Worm (Caenorhabditis elegans) whole organism, L4 larva: ENCODE measurements around the gene srlf-12.

Experiments used
- F26F4.8 ChIP-seq: fragments of 200-800 bp; sonication (Bioruptor generic); conservative IDR thresholded peaks from 2 replicates; pipeline ENCODE4 v1.3.6; 2022; ENCODE audit warnings: missing genetic modification characterization, missing compliant biosample characterization
- Y105C5A.15 ChIP-seq: fragments of 200-800 bp; sonication (Bioruptor generic); IDR thresholded peaks from 2 replicates; pipeline ENCODE4 v1.3.6; 2022; ENCODE audit warnings: missing genetic modification characterization, missing compliant biosample characterization
- Y48G9A.11 ChIP-seq: fragments of 200-800 bp; sonication (Bioruptor generic); IDR thresholded peaks from 2 replicates; pipeline ENCODE4 v1.3.6; 2022; ENCODE audit warnings: missing genetic modification reagents, missing genetic modification characterization, missing compliant biosample characterization
- Y5F2A.4 ChIP-seq: fragments of 200-800 bp; sonication (Bioruptor generic); optimal IDR thresholded peaks from 2 replicates; lab custom pipeline; 2018; ENCODE audit warnings: mild to moderate bottlenecking, missing genetic modification characterization, missing compliant biosample characterization
- ZK546.5 ChIP-seq, 2 experiments: sonication (generic microtip); optimal IDR thresholded peaks; 2 replicates each; lab custom pipeline; 2017; ENCODE audit warnings: missing biosample characterization in 2 of 2, missing genetic modification characterization in 2 of 2
- aly-2 ChIP-seq: sonication (generic microtip); optimal IDR thresholded peaks from 2 replicates; lab custom pipeline; 2018; ENCODE audit warnings: missing biosample characterization, missing genetic modification characterization
- ama-1 ChIP-seq: fragments of 150-350 bp; optimal IDR thresholded peaks from 2 replicates; lab custom pipeline; 2014; ENCODE audit warnings: inconsistent platforms, mixed read lengths
- attf-4 ChIP-seq: sonication (generic microtip); optimal IDR thresholded peaks from 3 replicates; lab custom pipeline; 2017; ENCODE audit warnings: missing biosample characterization, missing genetic modification characterization
- ceh-28 ChIP-seq: fragments of 150-350 bp; optimal IDR thresholded peaks from 2 replicates; lab custom pipeline; 2014; ENCODE audit warnings: missing biosample characterization, missing genetic modification reagents, missing genetic modification characterization
- ceh-62 ChIP-seq: sonication (generic microtip); optimal IDR thresholded peaks from 2 replicates; lab custom pipeline; 2017; ENCODE audit warnings: missing biosample characterization, missing genetic modification characterization
- cey-2 ChIP-seq: sonication (generic microtip); optimal IDR thresholded peaks from 3 replicates; lab custom pipeline; 2017; ENCODE audit warnings: missing genetic modification characterization, mild to moderate bottlenecking, missing compliant biosample characterization, antibody characterized with exemption, borderline replicate concordance; ENCODE audit not compliant: insufficient read depth
- daf-8 ChIP-seq: fragments of 200-800 bp; sonication (Bioruptor generic); IDR thresholded peaks from 2 replicates; pipeline ENCODE4 v1.3.6; 2022; ENCODE audit warnings: missing genetic modification characterization, missing compliant biosample characterization
- dmd-6 ChIP-seq: fragments of 200-800 bp; sonication (Bioruptor generic); IDR thresholded peaks from 2 replicates; pipeline ENCODE4 v1.3.6; 2022; ENCODE audit warnings: missing genetic modification reagents, missing genetic modification characterization, missing compliant biosample characterization
- dmd-9 ChIP-seq: fragments of 200-800 bp; sonication (Bioruptor generic); IDR thresholded peaks from 2 replicates; pipeline ENCODE4 v1.3.6; 2022; ENCODE audit warnings: missing genetic modification reagents, missing genetic modification characterization, missing compliant biosample characterization
- duxl-1 ChIP-seq: sonication (generic microtip); optimal IDR thresholded peaks from 2 replicates; lab custom pipeline; 2016; ENCODE audit warnings: mild to moderate bottlenecking, missing genetic modification characterization, moderate library complexity, missing compliant biosample characterization; ENCODE audit not compliant: poor library complexity
- fkh-10 ChIP-seq: fragments of 150-350 bp; optimal IDR thresholded peaks from 2 replicates; lab custom pipeline; 2014; ENCODE audit warnings: missing biosample characterization, missing genetic modification reagents, missing genetic modification characterization
- gei-8 ChIP-seq: fragments of 200-800 bp; sonication (Bioruptor generic); optimal IDR thresholded peaks from 2 replicates; lab custom pipeline; 2018; ENCODE audit warnings: mild to moderate bottlenecking, missing genetic modification characterization, missing compliant biosample characterization
- jun-1 ChIP-seq: fragments of 150-350 bp; optimal IDR thresholded peaks from 2 replicates; lab custom pipeline; 2014; ENCODE audit warnings: missing biosample characterization, missing genetic modification reagents, missing genetic modification characterization
- mdl-1 ChIP-seq, 2 experiments: fragments of 150-350 bp in 1 of 2; sonication (generic microtip) in 1 of 2; optimal IDR thresholded peaks; 2 replicates each; lab custom pipeline; 2014 to 2017; ENCODE audit warnings: missing biosample characterization in 2 of 2, missing genetic modification characterization in 2 of 2
- nhr-111 ChIP-seq: fragments of 200-800 bp; sonication (Bioruptor generic); optimal IDR thresholded peaks from 2 replicates; lab custom pipeline; 2018; ENCODE audit warnings: mild to moderate bottlenecking, missing genetic modification characterization, missing compliant biosample characterization
- nhr-25 ChIP-seq: sonication (generic microtip); optimal IDR thresholded peaks from 2 replicates; lab custom pipeline; 2017; ENCODE audit warnings: missing genetic modification characterization, mild to moderate bottlenecking, missing compliant biosample characterization, antibody characterized with exemption, moderate library complexity, borderline replicate concordance; ENCODE audit not compliant: insufficient read depth
- nhr-42 ChIP-seq: fragments of 200-800 bp; sonication (Bioruptor generic); IDR thresholded peaks from 2 replicates; pipeline ENCODE4 v1.3.6; 2022; ENCODE audit warnings: missing genetic modification characterization, missing compliant biosample characterization
- nhr-48 ChIP-seq: sonication (generic microtip); optimal IDR thresholded peaks from 2 replicates; lab custom pipeline; 2016; ENCODE audit warnings: mild to moderate bottlenecking, missing genetic modification characterization, missing compliant biosample characterization
- nhr-76 ChIP-seq: fragments of 150-350 bp; optimal IDR thresholded peaks from 2 replicates; lab custom pipeline; 2014; ENCODE audit warnings: missing biosample characterization, missing genetic modification characterization
- pha-4 ChIP-seq, 2 experiments: fragments of 150-350 bp in 1 of 2; fragments of 200-800 bp in 1 of 2; sonication (Bioruptor generic) in 1 of 2; IDR thresholded peaks in 1 of 2; optimal IDR thresholded peaks in 1 of 2; 2 replicates each; pipeline versions ENCODE4 v1.3.6 to Lab custom; 2014 to 2022; ENCODE audit warnings: missing genetic modification characterization in 2 of 2, missing genetic modification reagents in 2 of 2, missing biosample characterization in 1 of 2, missing compliant biosample characterization in 1 of 2
- snpc-1.2 ChIP-seq: fragments of 200-800 bp; sonication (Bioruptor generic); IDR thresholded peaks from 2 replicates; pipeline ENCODE4 v1.3.6; 2022; ENCODE audit warnings: missing genetic modification reagents, missing genetic modification characterization, missing compliant biosample characterization
- tag-97 ChIP-seq: fragments of 200-800 bp; sonication (Bioruptor generic); IDR thresholded peaks from 2 replicates; pipeline ENCODE4 v1.3.6; 2022; ENCODE audit warnings: missing genetic modification characterization, missing compliant biosample characterization
- unc-130 ChIP-seq: sonication (generic microtip); optimal IDR thresholded peaks from 2 replicates; lab custom pipeline; 2016; ENCODE audit warnings: missing genetic modification reagents, missing genetic modification characterization, missing compliant biosample characterization
- unc-62 ChIP-seq, 3 experiments: fragments of 150-350 bp in 1 of 3; sonication (generic microtip); optimal IDR thresholded peaks in 2 of 3; peaks in 1 of 3; 1 replicate in 1 of 3; 2 replicates in 2 of 3; lab custom pipeline; 2014 to 2017; ENCODE audit warnings: missing biosample characterization in 3 of 3, missing genetic modification characterization in 3 of 3, missing genetic modification reagents in 3 of 3, missing genotype in 1 of 3
- vab-7 ChIP-seq: fragments of 200-800 bp; sonication (Bioruptor generic); IDR thresholded peaks from 2 replicates; pipeline ENCODE4 v1.3.6; 2022; ENCODE audit warnings: missing genetic modification reagents, missing genetic modification characterization, missing compliant biosample characterization
- zfp-3 ChIP-seq: fragments of 200-800 bp; sonication (Bioruptor generic); conservative IDR thresholded peaks from 2 replicates; pipeline ENCODE4 v1.3.6; 2022; ENCODE audit warnings: missing genetic modification reagents, missing genetic modification characterization, missing compliant biosample characterization
- ztf-11 ChIP-seq: fragments of 150-350 bp; optimal IDR thresholded peaks from 2 replicates; lab custom pipeline; 2014; ENCODE audit warnings: missing biosample characterization, missing genetic modification characterization
- ztf-7 ChIP-seq: fragments of 150-350 bp; optimal IDR thresholded peaks from 2 replicates; lab custom pipeline; 2014; ENCODE audit warnings: missing biosample characterization, missing genetic modification characterization

The srlf-12 gene

DNA sequence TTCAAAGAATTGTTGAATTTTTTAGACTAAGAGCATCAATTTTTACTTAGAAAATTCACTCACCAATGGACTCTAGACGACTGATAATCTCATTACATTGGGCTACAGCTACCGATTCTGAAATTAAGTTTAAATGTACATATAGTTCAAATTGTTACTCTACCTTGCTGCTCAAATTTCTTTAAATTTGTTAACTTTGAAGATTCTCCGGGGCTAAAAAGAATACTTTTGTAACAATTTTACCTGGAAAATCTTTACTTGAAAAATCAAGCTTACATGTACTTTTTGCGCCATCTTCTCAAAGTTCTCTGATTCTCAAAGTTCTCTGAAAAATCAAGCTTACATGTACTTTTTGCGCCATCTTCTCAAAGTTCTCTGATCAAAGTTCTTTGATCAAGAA lies 12.4 kb downstream of the srlf-12 start, which contains the start of gene sdz-13:
sdz-13 (minus strand) TSS at position 101 of the 400 bp plus-strand sequence.
- no peak for TF ChIP-seq zfp-3 (GFP tag; lab: Robert Waterston, UW)
- TF ChIP-seq ztf-7 (tag; lab: Kevin White, UChicago), result no peak
- TF ChIP-seq unc-130, result no peak
- TF ChIP-seq dmd-9 (GFP tag; lab: Robert Waterston, UW), result no peak
- no peak for TF ChIP-seq vab-7 (GFP tag; lab: Robert Waterston, UW)

DNA sequence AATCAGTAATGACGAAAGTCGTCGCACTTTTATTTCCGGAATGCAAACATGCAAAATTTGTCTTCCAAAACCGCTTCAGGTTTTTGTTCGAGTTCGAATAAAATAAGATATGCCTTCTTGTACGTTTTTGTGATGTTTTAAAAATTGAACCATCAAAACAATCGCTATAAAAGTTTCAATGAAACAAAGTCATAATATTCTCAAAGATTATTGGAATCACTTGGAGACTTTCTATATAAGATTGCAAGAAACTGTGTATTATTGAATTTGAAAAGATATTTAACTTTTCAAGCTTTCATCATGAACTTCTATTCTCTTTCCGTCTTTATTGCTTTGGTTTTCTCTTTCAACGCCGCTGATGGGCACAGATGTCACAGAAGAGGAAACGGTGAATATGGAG lies 15.0 kb downstream of the srlf-12 start, which contains the start of gene fipr-14:
fipr-14 (plus strand) TSS at position 301 of the 400 bp plus-strand sequence.
- TF ChIP-seq ceh-28 (tag; lab: Kevin White, UChicago), result no peak
- TF ChIP-seq unc-62 (GFP tag; optimal IDR thresholded peaks at IDR 0.05 in 1 of 2; lab: Kevin White, UChicago), result peak in 1 of 2 experiments; percentile 65
- TF ChIP-seq unc-62 (tag; optimal IDR thresholded peaks at IDR 0.05; lab: Kevin White, UChicago), result no peak
- TF ChIP-seq duxl-1 (tag; lab: Kevin White, UChicago), result no peak
- no peak for TF ChIP-seq Y105C5A.15
- no peak for TF ChIP-seq dmd-6 (GFP tag; lab: Robert Waterston, UW)
- TF ChIP-seq nhr-111 (GFP tag; lab: Kevin White, UChicago), result no peak

- TF ChIP-seq unc-62 (GFP tag; optimal IDR thresholded peaks at IDR 0.05 in 1 of 2; lab: Kevin White, UChicago) (no peak), unc-62 (tag; optimal IDR thresholded peaks at IDR 0.05; lab: Kevin White, UChicago) (no peak), jun-1 (no peak), nhr-76 (tag; lab: Kevin White, UChicago) (no peak), pha-4 (GFP tag; IDR thresholded peaks at IDR 0.05; lab: Robert Waterston, UW) (no peak), pha-4 (tag; optimal IDR thresholded peaks at IDR 0.05; lab: Kevin White, UChicago) (no peak), snpc-1.2 (GFP tag; lab: Robert Waterston, UW) (no peak), daf-8 (no peak), Y105C5A.15 (no peak), cey-2 (tag; lab: Kevin White, UChicago) (no peak), aly-2 (tag; lab: Kevin White, UChicago) (no peak), nhr-48 (tag; lab: Kevin White, UChicago) (no peak), Y5F2A.4 (GFP tag; lab: Kevin White, UChicago) (no peak), gei-8 (no peak), ztf-11 (tag; lab: Kevin White, UChicago) (no peak), ZK546.5 (tag; optimal IDR thresholded peaks at IDR 0.05; lab: Kevin White, UChicago) (no peak)
Measured at ce11 chrIV:10874527-10874926, 17.4 kb downstream of the srlf-12 start, which contains the start of gene F13E9.12. Gene F13E9.12, minus strand, starts transcription at chrIV:10874627.

DNA sequence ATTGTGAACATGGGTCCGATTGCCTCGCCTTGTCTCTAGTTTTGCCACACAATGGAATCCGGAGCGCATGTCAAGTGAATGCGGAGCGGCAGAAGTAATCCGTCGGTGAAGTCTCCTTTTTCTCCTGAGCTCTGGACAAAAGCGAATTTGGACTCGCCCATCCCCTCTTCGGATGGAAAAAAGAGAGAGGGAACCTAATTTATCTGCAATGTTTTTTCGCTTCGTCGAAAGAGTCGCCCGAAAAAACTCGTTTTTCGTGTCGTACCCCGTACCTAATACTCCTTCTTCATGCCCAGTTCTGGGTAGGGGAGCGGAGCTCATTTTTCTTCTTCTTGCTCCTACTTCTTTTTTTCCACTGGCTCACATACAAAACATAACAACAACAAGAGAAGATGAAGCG lies 21.7 kb downstream of the srlf-12 start:
- TF ChIP-seq mdl-1 (tag; optimal IDR thresholded peaks at IDR 0.05; lab: Kevin White, UChicago), result no peak
- no peak for TF ChIP-seq nhr-48 (tag; lab: Kevin White, UChicago)
- TF ChIP-seq nhr-42 (GFP tag; lab: Robert Waterston, UW), result no peak
- no peak for TF ChIP-seq ama-1 (lab: Kevin White, UChicago)
- TF ChIP-seq aly-2 (tag; lab: Kevin White, UChicago), result no peak
- TF ChIP-seq attf-4, result no peak
- no peak for TF ChIP-seq Y5F2A.4 (GFP tag; lab: Kevin White, UChicago)
- TF ChIP-seq nhr-25 (tag; lab: Kevin White, UChicago), result no peak
- TF ChIP-seq Y48G9A.11 (GFP tag; lab: Robert Waterston, UW), result no peak
- TF ChIP-seq tag-97 (GFP tag; lab: Robert Waterston, UW), result no peak
- no peak for TF ChIP-seq F26F4.8 (GFP tag; lab: Robert Waterston, UW)
- no peak for TF ChIP-seq fkh-10 (GFP tag; lab: Kevin White, UChicago)
- TF ChIP-seq ceh-62 (tag; lab: Kevin White, UChicago), result no peak
